Worm (Caenorhabditis elegans) whole organism, early embryonic: Measurements from ENCODE around the gene EEED8.14.

ENCODE experiments used
- flt-1 ChIP-seq: fragments of 200-800 bp; sonication (Bioruptor generic); IDR thresholded peaks from 2 replicates; pipeline ENCODE4 v1.3.6; 2022; ENCODE audit warnings: missing genetic modification characterization, missing compliant biosample characterization
- hmg-4 ChIP-seq: fragments of 200-800 bp; sonication (Bioruptor generic); optimal IDR thresholded peaks from 2 replicates; lab custom pipeline; 2018; ENCODE audit warnings: mild to moderate bottlenecking, missing genetic modification characterization, missing compliant biosample characterization
- pes-1 ChIP-seq: fragments of 200-800 bp; sonication (Bioruptor generic); IDR thresholded peaks from 2 replicates; pipeline ENCODE4 v1.3.6; 2022; ENCODE audit warnings: missing genetic modification reagents, missing genetic modification characterization, missing compliant biosample characterization
- tbx-37 ChIP-seq: fragments of 200-800 bp; sonication (Bioruptor generic); conservative IDR thresholded peaks from 2 replicates; pipeline ENCODE4 v1.3.6; 2022; ENCODE audit warnings: missing genetic modification reagents, missing genetic modification characterization, missing compliant biosample characterization

- no peak for TF ChIP-seq flt-1 (GFP tag; lab: Robert Waterston, UW)
- no peak for TF ChIP-seq pes-1 (GFP tag; lab: Robert Waterston, UW)
- no peak for TF ChIP-seq hmg-4 (GFP tag; lab: Kevin White, UChicago)
- TF ChIP-seq tbx-37 (GFP tag; lab: Robert Waterston, UW), result no peak
Observed at ce11 chrII:5398779-5399178, 15.1 kb downstream of the EEED8.14 start, which contains the start of gene fbxl-3.
